Fruit fly (Drosophila melanogaster): ENCODE measurements around the gene CG12984.

The CG12984 gene

DNA sequence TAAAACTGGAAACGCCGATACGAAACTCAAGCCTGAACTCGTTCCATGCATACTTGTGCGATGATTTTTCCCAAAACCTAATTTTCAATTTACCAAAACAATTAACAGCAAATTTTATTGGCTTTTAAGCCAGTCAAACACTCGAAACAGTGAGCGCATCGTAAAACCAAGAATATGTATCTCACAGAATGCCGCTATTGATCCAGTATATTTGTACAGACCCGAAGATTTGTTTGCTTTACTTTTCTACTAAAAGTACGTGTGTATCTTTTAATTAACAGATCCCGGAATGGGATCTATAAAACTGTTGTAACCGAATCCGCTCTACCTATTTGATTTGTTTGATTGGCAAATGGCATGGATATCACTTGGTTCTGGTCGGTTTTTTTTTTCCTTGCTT, 37.4 kb upstream of the CG12984 start (continued):
- TF ChIP-seq Xbp1 (GFP tag; optimal IDR thresholded peaks at IDR 0.05) (no peak), knrl (GFP tag; IDR thresholded peaks at IDR 0.05; ENCODE audit: partially characterized antibody) (no peak), unc-4 (GFP tag; IDR thresholded peaks at IDR 0.05; ENCODE audit: partially characterized antibody) (no peak), CG4328 (GFP tag; optimal IDR thresholded peaks at IDR 0.05) (peak; percentile 1), Nf-YB (GFP tag; optimal IDR thresholded peaks at IDR 0.05) (no peak), zen (tag; optimal IDR thresholded peaks at IDR 0.05) (no peak), al (GFP tag; IDR thresholded peaks at IDR 0.05) (no peak), CG5180 (GFP tag; optimal IDR thresholded peaks at IDR 0.05) (peak; percentile 25), trh (GFP tag; optimal IDR thresholded peaks at IDR 0.05) (no peak), CG15696 (tag; optimal IDR thresholded peaks at IDR 0.05) (peak; percentile 61), Hand (GFP tag; optimal IDR thresholded peaks at IDR 0.05) (no peak), ash1 (GFP tag; optimal IDR thresholded peaks at IDR 0.05) (no peak), CG15601 (tag; optimal IDR thresholded peaks at IDR 0.05) (peak; percentile 60), CHES-1-like (GFP tag; optimal IDR thresholded peaks at IDR 0.05) (no peak), CG10565 (GFP tag; optimal IDR thresholded peaks at IDR 0.05) (no peak), Doc3 (GFP tag; IDR thresholded peaks at IDR 0.05; ENCODE audit: partially characterized antibody) (no peak), Neu2 (GFP tag; optimal IDR thresholded peaks at IDR 0.05; ENCODE audit: borderline replicate concordance) (no peak), Abd-B (GFP tag; optimal IDR thresholded peaks at IDR 0.05) (no peak), CG1647 (GFP tag; optimal IDR thresholded peaks at IDR 0.05) (no peak), CG11085 (GFP tag; IDR thresholded peaks at IDR 0.05) (no peak), CG12071 (GFP tag; optimal IDR thresholded peaks at IDR 0.05) (peak; percentile 28), dan (GFP tag; IDR thresholded peaks at IDR 0.05) (no peak), kay (GFP tag; optimal IDR thresholded peaks at IDR 0.05) (no peak), tup (GFP tag; optimal IDR thresholded peaks at IDR 0.05) (peak; percentile 8), TFAM (GFP tag; optimal IDR thresholded peaks at IDR 0.05) (no peak), croc (GFP tag; conservative IDR thresholded peaks at IDR 0.05) (no peak), CG2875 (GFP tag; optimal IDR thresholded peaks at IDR 0.05) (peak; percentile 23), Eip74EF (GFP tag; optimal IDR thresholded peaks at IDR 0.05) (no peak), CG12219 (GFP tag; optimal IDR thresholded peaks at IDR 0.05) (no peak), lola (GFP tag; optimal IDR thresholded peaks at IDR 0.05) (no peak), CG15514 (GFP tag; optimal IDR thresholded peaks at IDR 0.05) (no peak), Deaf1 (tag; optimal IDR thresholded peaks at IDR 0.05) (no peak), B-H1 (GFP tag; IDR thresholded peaks at IDR 0.05) (no peak; the same call in 2 of the 3 replicates), CG7271 (tag; optimal IDR thresholded peaks at IDR 0.05) (no peak), CG2889 (GFP tag; IDR thresholded peaks at IDR 0.05) (no peak), CG10543 (GFP tag; optimal IDR thresholded peaks at IDR 0.05) (no peak), CG33213 (GFP tag; optimal IDR thresholded peaks at IDR 0.05) (peak; percentile 8), Dip2 (GFP tag; IDR thresholded peaks at IDR 0.05) (no peak), CG34376 (GFP tag; optimal IDR thresholded peaks at IDR 0.05) (no peak), ac (GFP tag; optimal IDR thresholded peaks at IDR 0.05) (peak; percentile 44), CG12299 (tag; optimal IDR thresholded peaks at IDR 0.05) (no peak), fru (optimal IDR thresholded peaks at IDR 0.05) (no peak), luna (GFP tag; optimal IDR thresholded peaks at IDR 0.05) (no peak), Fer2 (tag; optimal IDR thresholded peaks at IDR 0.05) (no peak), CG12659 (GFP tag; optimal IDR thresholded peaks at IDR 0.05) (no peak), HLH3B (GFP tag; IDR thresholded peaks at IDR 0.05) (no peak), C15 (GFP tag; IDR thresholded peaks at IDR 0.05) (no peak), scrt (GFP tag; optimal IDR thresholded peaks at IDR 0.05) (no peak), Hsf (GFP tag; optimal IDR thresholded peaks at IDR 0.05) (no peak), MBD-R2 (GFP tag; IDR thresholded peaks at IDR 0.05) (no peak)
